Fruit fly (Drosophila melanogaster): Measurements from ENCODE around the gene REPTOR.

REPTOR gene

DNA sequence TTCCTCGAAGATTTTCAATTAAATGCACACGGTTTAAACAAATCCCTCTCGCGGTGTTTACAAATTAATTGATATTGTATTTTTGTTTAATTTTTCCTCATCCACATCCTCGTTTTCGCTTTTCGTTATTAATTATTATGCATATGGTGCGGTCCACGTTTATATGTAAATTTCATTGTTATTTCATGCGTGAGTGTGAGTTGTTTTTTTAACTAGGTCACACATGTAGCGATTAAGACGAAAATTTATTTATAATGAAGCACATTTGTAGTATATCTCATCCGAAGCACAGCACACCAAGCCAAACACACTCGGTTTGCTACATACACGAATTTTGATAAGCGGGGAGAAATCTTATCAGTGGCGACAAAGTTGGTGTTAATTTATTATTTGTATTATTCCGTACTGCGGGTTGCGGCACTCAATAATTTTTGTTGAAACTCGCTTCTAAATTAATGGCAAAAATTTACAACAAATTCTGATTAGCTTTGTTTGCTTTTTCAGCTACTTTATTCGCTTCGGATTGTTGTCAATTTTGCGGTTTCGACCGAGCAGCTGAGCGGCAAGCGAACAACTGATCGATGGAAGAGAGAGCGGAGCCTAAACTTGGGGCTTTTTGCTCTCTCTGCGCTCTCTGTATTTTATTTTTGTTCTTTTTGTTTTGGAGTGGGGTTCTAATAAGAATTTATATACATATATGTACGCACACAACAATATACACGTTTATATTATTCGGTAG is 11.1 kb downstream of the REPTOR start (continued):
- TF ChIP-seq pan (optimal IDR thresholded peaks at IDR 0.05) (no peak), pan (GFP tag; optimal IDR thresholded peaks at IDR 0.05 in 1 of 2, IDR thresholded peaks at IDR 0.05 in 1 of 2) (peak in 1 of 2 experiments; percentile 35), CG17359 (tag; optimal IDR thresholded peaks at IDR 0.05) (peak; percentile 23), CG11696 (GFP tag; IDR thresholded peaks at IDR 0.05) (no peak), Eip74EF (GFP tag; optimal IDR thresholded peaks at IDR 0.05) (no peak), nom (GFP tag; optimal IDR thresholded peaks at IDR 0.05) (no peak), ase (GFP tag; IDR thresholded peaks at IDR 0.05) (no peak), CG18476 (GFP tag; optimal IDR thresholded peaks at IDR 0.05) (no peak), sd (tag; optimal IDR thresholded peaks at IDR 0.05) (peak; percentile 78), Awh (GFP tag; IDR thresholded peaks at IDR 0.05) (no peak), Hmr (GFP tag; optimal IDR thresholded peaks at IDR 0.05) (peak; percentile 37), CG12219 (GFP tag; optimal IDR thresholded peaks at IDR 0.05) (peak; percentile 14), hbn (GFP tag; IDR thresholded peaks at IDR 0.05; ENCODE audit: partially characterized antibody) (no peak), CG13424 (tag; optimal IDR thresholded peaks at IDR 0.05) (no peak), HLH4C (GFP tag; IDR thresholded peaks at IDR 0.05; ENCODE audit: partially characterized antibody) (no peak), zfh1 (GFP tag; IDR thresholded peaks at IDR 0.05) (no peak), CG1792 (GFP tag; optimal IDR thresholded peaks at IDR 0.05) (no peak), CG7745 (tag; optimal IDR thresholded peaks at IDR 0.05) (peak; percentile 78), CG4328 (GFP tag; optimal IDR thresholded peaks at IDR 0.05) (no peak), sens (GFP tag) (peak; percentile 52), dysf (GFP tag; IDR thresholded peaks at IDR 0.05) (no peak), pita (GFP tag; optimal IDR thresholded peaks at IDR 0.05) (no peak), CG11504 (tag; optimal IDR thresholded peaks at IDR 0.05) (no peak), kay (GFP tag; optimal IDR thresholded peaks at IDR 0.05) (no peak), h (optimal IDR thresholded peaks at IDR 0.05) (no peak), sc (optimal IDR thresholded peaks at IDR 0.05) (no peak), sc (GFP tag; optimal IDR thresholded peaks at IDR 0.05) (no peak), mirr (GFP tag; optimal IDR thresholded peaks at IDR 0.05) (peak; percentile 92), lmd (GFP tag; IDR thresholded peaks at IDR 0.05) (no peak), CG34224 (GFP tag; IDR thresholded peaks at IDR 0.05; ENCODE audit: partially characterized antibody) (peak; percentile 18; the same call in 1 of the 3 replicates), gem (tag; optimal IDR thresholded peaks at IDR 0.05) (no peak), tup (GFP tag; optimal IDR thresholded peaks at IDR 0.05) (no peak), CG34376 (GFP tag; optimal IDR thresholded peaks at IDR 0.05) (peak; percentile 89), Trl (optimal IDR thresholded peaks at IDR 0.05) (peak; percentile 82 to 95), Trl (GFP tag; optimal IDR thresholded peaks at IDR 0.05) (no peak), chm (GFP tag; IDR thresholded peaks at IDR 0.05) (peak; percentile 27; the same call in 1 of the 2 replicates), Fer3 (tag; optimal IDR thresholded peaks at IDR 0.05) (peak; percentile 52), twi (tag; optimal IDR thresholded peaks at IDR 0.05) (peak; percentile 46), Dad (GFP tag; optimal IDR thresholded peaks at IDR 0.05) (no peak), CG32767 (GFP tag; IDR thresholded peaks at IDR 0.05) (no peak; the same call in 1 of the 2 replicates), trh (GFP tag; optimal IDR thresholded peaks at IDR 0.05) (no peak), sug (tag; optimal IDR thresholded peaks at IDR 0.05) (peak; percentile 67), D (optimal IDR thresholded peaks at IDR 0.05) (no peak), D (GFP tag; optimal IDR thresholded peaks at IDR 0.05) (no peak), ken (GFP tag; IDR thresholded peaks at IDR 0.05) (no peak), CG10543 (GFP tag; optimal IDR thresholded peaks at IDR 0.05) (peak; percentile 64), wek (GFP tag; optimal IDR thresholded peaks at IDR 0.05) (peak; percentile 15), CG17186 (GFP tag; optimal IDR thresholded peaks at IDR 0.05) (no peak), C15 (GFP tag; IDR thresholded peaks at IDR 0.05) (no peak), fd64A (GFP tag; optimal IDR thresholded peaks at IDR 0.05) (no peak), CG31441 (GFP tag; IDR thresholded peaks at IDR 0.05) (no peak)
